Worm (Caenorhabditis elegans) whole organism, L2 larva: ENCODE results near the gene D2024.18.

ENCODE experiments used
- C34F6.9 ChIP-seq: fragments of 150-350 bp; optimal IDR thresholded peaks from 2 replicates; lab custom pipeline; 2014; ENCODE audit warnings: missing biosample characterization, missing genetic modification characterization
- F13H6.1 ChIP-seq: sonication (generic microtip); optimal IDR thresholded peaks from 2 replicates; lab custom pipeline; 2016; ENCODE audit warnings: missing genetic modification characterization, missing compliant biosample characterization
- R02D3.7 ChIP-seq: fragments of 150-350 bp; optimal IDR thresholded peaks from 2 replicates; lab custom pipeline; 2014; ENCODE audit warnings: missing biosample characterization, missing genetic modification characterization
- Y55F3AM.14 ChIP-seq: fragments of 200-800 bp; sonication (Bioruptor generic); optimal IDR thresholded peaks from 2 replicates; lab custom pipeline; 2018; ENCODE audit warnings: mild to moderate bottlenecking, missing genetic modification characterization, missing compliant biosample characterization
- ZK546.5 ChIP-seq: sonication (generic microtip); optimal IDR thresholded peaks from 2 replicates; lab custom pipeline; 2017; ENCODE audit warnings: missing biosample characterization, missing genetic modification characterization
- alr-1 ChIP-seq: fragments of 150-350 bp; optimal IDR thresholded peaks from 2 replicates; lab custom pipeline; 2014; ENCODE audit warnings: missing biosample characterization, missing genetic modification characterization
- aly-2 ChIP-seq: fragments of 150-350 bp; optimal IDR thresholded peaks from 2 replicates; lab custom pipeline; 2014; ENCODE audit warnings: missing biosample characterization, missing genetic modification characterization
- ceh-16 ChIP-seq: fragments of 150-350 bp; optimal IDR thresholded peaks from 2 replicates; lab custom pipeline; 2014; ENCODE audit warnings: missing biosample characterization, missing genetic modification characterization
- ceh-82 ChIP-seq: fragments of 150-350 bp; optimal IDR thresholded peaks from 2 replicates; lab custom pipeline; 2014; ENCODE audit warnings: missing biosample characterization, missing genetic modification characterization
- crh-2 ChIP-seq: sonication (generic microtip); optimal IDR thresholded peaks from 2 replicates; lab custom pipeline; 2017; ENCODE audit warnings: missing biosample characterization, missing genetic modification characterization
- egl-27 ChIP-seq: sonication (generic microtip); optimal IDR thresholded peaks from 3 replicates; lab custom pipeline; 2017; ENCODE audit warnings: missing biosample characterization, missing genetic modification reagents, missing genetic modification characterization
- elt-1 ChIP-seq: fragments of 150-350 bp; optimal IDR thresholded peaks from 2 replicates; lab custom pipeline; 2014; ENCODE audit warnings: missing biosample characterization, missing genetic modification characterization
- elt-3 ChIP-seq: sonication (generic microtip); optimal IDR thresholded peaks from 2 replicates; lab custom pipeline; 2017; ENCODE audit warnings: missing biosample characterization, missing genetic modification characterization
- fos-1 ChIP-seq: fragments of 150-350 bp; optimal IDR thresholded peaks from 2 replicates; lab custom pipeline; 2014; ENCODE audit warnings: missing biosample characterization, missing genetic modification characterization
- gmeb-1 ChIP-seq: fragments of 150-350 bp; optimal IDR thresholded peaks from 2 replicates; lab custom pipeline; 2014; ENCODE audit warnings: missing biosample characterization, missing genetic modification characterization
- lin-11 ChIP-seq: fragments of 150-350 bp; sonication (generic microtip); optimal IDR thresholded peaks from 2 replicates; lab custom pipeline; 2014; ENCODE audit warnings: missing biosample characterization, missing genetic modification characterization, inconsistent platforms, mixed read lengths
- lin-13 ChIP-seq: fragments of 150-350 bp; optimal IDR thresholded peaks from 2 replicates; lab custom pipeline; 2014; ENCODE audit warnings: missing biosample characterization, missing genetic modification reagents, missing genetic modification characterization
- lin-39 ChIP-seq: fragments of 150-350 bp; optimal IDR thresholded peaks from 2 replicates; lab custom pipeline; 2014; ENCODE audit warnings: missing biosample characterization, missing genetic modification reagents, missing genetic modification characterization
- lsy-2 ChIP-seq, 2 experiments: fragments of 150-350 bp in 1 of 2; sonication (generic microtip) in 1 of 2; optimal IDR thresholded peaks; 2 replicates each; lab custom pipeline; 2014 to 2017; ENCODE audit warnings: missing biosample characterization in 2 of 2, missing genetic modification characterization in 2 of 2
- mab-5 ChIP-seq: fragments of 150-350 bp; optimal IDR thresholded peaks from 2 replicates; lab custom pipeline; 2014; ENCODE audit warnings: missing biosample characterization, missing genetic modification characterization
- mbf-1 ChIP-seq: sonication (generic microtip); optimal IDR thresholded peaks from 2 replicates; lab custom pipeline; 2017; ENCODE audit warnings: missing biosample characterization, missing genetic modification characterization
- mdl-1 ChIP-seq, 2 experiments: fragments of 150-350 bp in 1 of 2; sonication (generic microtip) in 1 of 2; optimal IDR thresholded peaks; 2 replicates each; lab custom pipeline; 2017; ENCODE audit warnings: missing biosample characterization in 2 of 2, missing genetic modification characterization in 2 of 2
- nhr-11 ChIP-seq: fragments of 150-350 bp; optimal IDR thresholded peaks from 2 replicates; lab custom pipeline; 2014; ENCODE audit warnings: missing biosample characterization, missing genetic modification characterization
- nhr-12 ChIP-seq: fragments of 150-350 bp; optimal IDR thresholded peaks from 2 replicates; lab custom pipeline; 2014; ENCODE audit warnings: missing biosample characterization, missing genetic modification characterization
- nhr-23 ChIP-seq: fragments of 150-350 bp; optimal IDR thresholded peaks from 2 replicates; lab custom pipeline; 2014; ENCODE audit warnings: missing biosample characterization, missing genetic modification reagents, missing genetic modification characterization
- nhr-25 ChIP-seq: fragments of 150-350 bp; sonication (generic microtip); optimal IDR thresholded peaks from 3 replicates; lab custom pipeline; 2014; ENCODE audit warnings: missing biosample characterization, missing genetic modification characterization
- nhr-6 ChIP-seq: fragments of 150-350 bp; optimal IDR thresholded peaks from 2 replicates; lab custom pipeline; 2014; ENCODE audit warnings: missing biosample characterization, missing genetic modification characterization
- nhr-77 ChIP-seq: fragments of 150-350 bp; optimal IDR thresholded peaks from 2 replicates; lab custom pipeline; 2014; ENCODE audit warnings: missing biosample characterization, missing genetic modification characterization
- sem-4 ChIP-seq: fragments of 150-350 bp; optimal IDR thresholded peaks from 2 replicates; lab custom pipeline; 2014; ENCODE audit warnings: missing biosample characterization, missing genetic modification reagents, missing genetic modification characterization
- skn-1 ChIP-seq: sonication (generic microtip); optimal IDR thresholded peaks from 2 replicates; lab custom pipeline; 2017; ENCODE audit warnings: missing biosample characterization, missing genetic modification characterization
- sma-3 ChIP-seq: sonication (generic microtip); optimal IDR thresholded peaks from 2 replicates; lab custom pipeline; 2016; ENCODE audit warnings: missing genetic modification reagents, missing genetic modification characterization, missing compliant biosample characterization
- sma-9 ChIP-seq, 2 experiments: fragments of 150-350 bp in 1 of 2; sonication (generic microtip) in 1 of 2; optimal IDR thresholded peaks; 2 replicates each; lab custom pipeline; 2014 to 2016; ENCODE audit warnings: missing genetic modification characterization in 2 of 2, mild to moderate bottlenecking in 1 of 2, missing biosample characterization in 1 of 2, missing compliant biosample characterization in 1 of 2, missing genetic modification reagents in 1 of 2, moderate library complexity in 1 of 2
- snpc-4 ChIP-seq: fragments of 150-350 bp; optimal IDR thresholded peaks from 2 replicates; lab custom pipeline; 2014; ENCODE audit warnings: missing biosample characterization, missing genetic modification characterization
- unc-55 ChIP-seq: fragments of 150-350 bp; sonication (generic microtip); optimal IDR thresholded peaks from 3 replicates; lab custom pipeline; 2014; ENCODE audit warnings: missing biosample characterization, missing genetic modification reagents, missing genetic modification characterization
- unc-62 ChIP-seq: fragments of 150-350 bp; optimal IDR thresholded peaks from 2 replicates; lab custom pipeline; 2014; ENCODE audit warnings: missing biosample characterization, missing genetic modification reagents, missing genetic modification characterization
- zag-1 ChIP-seq: fragments of 150-350 bp; optimal IDR thresholded peaks from 2 replicates; lab custom pipeline; 2014; ENCODE audit warnings: missing biosample characterization, missing genetic modification characterization
- ztf-1 ChIP-seq: fragments of 200-800 bp; sonication (Bioruptor generic); conservative IDR thresholded peaks from 2 replicates; pipeline ENCODE4 v1.3.6; 2022; ENCODE audit warnings: missing genetic modification characterization, missing compliant biosample characterization
- ztf-4 ChIP-seq: fragments of 150-350 bp; optimal IDR thresholded peaks from 2 replicates; lab custom pipeline; 2014; ENCODE audit warnings: missing biosample characterization, missing genetic modification characterization

Gene D2024.18

DNA sequence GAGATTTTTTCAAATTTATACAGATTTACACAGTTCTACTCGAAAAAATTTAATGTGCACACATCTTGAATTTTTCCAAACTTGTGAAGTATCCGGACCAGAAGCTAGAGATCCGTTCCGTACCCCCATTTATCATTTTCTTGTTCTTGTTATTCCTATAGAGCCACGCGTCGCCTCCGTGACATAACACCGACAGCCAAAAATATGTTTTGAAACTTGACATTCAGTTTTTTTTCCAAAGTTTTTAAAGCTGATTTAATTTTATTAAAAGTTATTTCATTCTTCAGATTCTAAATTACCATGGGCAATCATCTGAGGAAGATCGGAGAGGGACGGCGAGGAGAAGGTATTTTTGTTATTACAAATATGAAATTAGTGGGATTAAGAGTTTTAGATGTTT, at the start of gene D2024.18:
TSS of gene D2024.18 (plus strand) at position 301 of the 400 bp plus-strand sequence.
- TF ChIP-seq lin-13 (GFP tag; lab: Kevin White, UChicago), result no peak
- TF ChIP-seq nhr-25 (tag; lab: Kevin White, UChicago), result no peak
- TF ChIP-seq egl-27, result no peak
- no peak for TF ChIP-seq unc-62 (GFP tag; lab: Kevin White, UChicago)
- no peak for TF ChIP-seq R02D3.7 (tag; lab: Kevin White, UChicago)
- TF ChIP-seq ceh-16 (tag; lab: Kevin White, UChicago), result no peak
- TF ChIP-seq Y55F3AM.14 (GFP tag; lab: Kevin White, UChicago), result no peak
- TF ChIP-seq zag-1 (tag; lab: Kevin White, UChicago), result no peak
- no peak for TF ChIP-seq gmeb-1
- no peak for TF ChIP-seq elt-1 (tag; lab: Kevin White, UChicago)
- TF ChIP-seq nhr-11 (tag; lab: Kevin White, UChicago), result no peak
- no peak for TF ChIP-seq skn-1

DNA sequence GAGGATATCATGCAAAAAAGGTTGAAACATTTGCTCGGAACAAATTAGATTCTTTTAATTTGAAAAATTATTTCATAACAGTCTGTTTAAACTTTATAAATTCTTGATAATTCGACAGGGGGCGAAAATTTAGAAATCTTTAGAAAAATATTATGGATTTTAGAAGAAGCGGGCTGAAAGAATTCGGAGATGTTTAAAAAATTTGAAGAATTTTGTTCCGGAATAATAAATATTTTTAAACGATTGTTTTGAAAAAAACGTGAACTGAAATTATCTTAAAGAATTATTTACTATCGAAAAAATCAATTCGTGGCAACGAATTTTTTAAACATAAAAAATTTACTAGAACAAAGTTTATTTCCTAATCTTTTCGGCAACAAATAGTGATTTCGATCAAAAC, 46.6 kb upstream of the D2024.18 start, which contains the start of gene R13A1.3:
TSS of gene R13A1.3 (plus strand) at position 301 of the 400 bp plus-strand sequence.
- TF ChIP-seq alr-1 (no peak), lin-39 (tag; lab: Kevin White, UChicago) (no peak), F13H6.1 (tag; lab: Kevin White, UChicago) (no peak), fos-1 (no peak), R02D3.7 (tag; lab: Kevin White, UChicago) (no peak), nhr-6 (no peak), C34F6.9 (no peak), elt-3 (no peak), crh-2 (tag; lab: Kevin White, UChicago) (no peak), snpc-4 (no peak), nhr-11 (tag; lab: Kevin White, UChicago) (no peak), nhr-77 (tag; lab: Kevin White, UChicago) (no peak), skn-1 (no peak)

DNA sequence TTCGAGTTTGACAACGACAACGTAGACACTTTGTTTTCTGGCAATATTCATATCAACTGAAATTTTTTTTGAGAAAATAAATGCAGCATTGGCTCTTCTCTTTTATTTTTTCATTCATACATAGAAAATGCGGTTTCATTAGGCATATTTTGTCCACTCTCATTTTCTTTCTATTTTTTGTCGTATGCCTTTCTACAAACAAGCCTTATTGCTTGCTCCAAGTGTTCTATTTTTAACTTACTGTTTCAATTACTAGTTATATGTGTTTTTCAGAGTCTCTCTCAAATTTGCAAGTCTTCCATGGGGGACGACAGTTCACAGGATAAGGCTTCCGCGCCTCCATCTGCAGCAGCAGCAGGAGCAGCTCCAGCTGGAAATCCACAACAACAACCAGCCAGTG, 44.3 kb upstream of the D2024.18 start, which contains the start of gene kcc-1:
TSS of gene kcc-1 (plus strand) at position 301 of the 400 bp plus-strand sequence.
- TF ChIP-seq skn-1, result no peak
- TF ChIP-seq ceh-16 (tag; lab: Kevin White, UChicago), result no peak
- no peak for TF ChIP-seq elt-3
- TF ChIP-seq R02D3.7 (tag; lab: Kevin White, UChicago), result no peak
- TF ChIP-seq ztf-1 (GFP tag; lab: Robert Waterston, UW), result no peak
- no peak for TF ChIP-seq lsy-2 (tag; optimal IDR thresholded peaks at IDR 0.05; lab: Kevin White, UChicago)
- TF ChIP-seq unc-55, result no peak
- TF ChIP-seq sma-3 (GFP tag; lab: Kevin White, UChicago), result no peak
- TF ChIP-seq nhr-23, result no peak
- no peak for TF ChIP-seq mdl-1 (tag; optimal IDR thresholded peaks at IDR 0.05; lab: Kevin White, UChicago)
- no peak for TF ChIP-seq ZK546.5 (tag; lab: Kevin White, UChicago)
- TF ChIP-seq sem-4 (tag; lab: Kevin White, UChicago), result no peak
- TF ChIP-seq C34F6.9, result no peak

DNA sequence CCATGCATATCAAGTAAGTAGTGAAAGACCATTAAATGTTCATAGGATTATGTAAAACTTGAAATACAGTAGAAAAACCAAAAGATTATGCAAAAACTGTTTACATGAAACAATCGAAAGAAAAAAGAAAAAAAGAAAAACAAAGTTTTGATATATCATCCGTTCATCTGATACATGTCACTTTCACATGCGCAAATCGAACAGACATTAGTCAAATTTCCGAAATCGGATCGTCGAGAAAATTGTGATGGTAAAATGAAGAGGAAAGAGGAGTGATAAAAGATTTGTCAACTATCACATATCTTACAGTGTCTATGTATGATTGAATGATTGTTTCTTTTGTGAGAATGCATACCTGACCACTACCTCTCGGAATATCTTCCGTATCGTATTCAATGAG, 41.3 kb upstream of the D2024.18 start:
- no peak for TF ChIP-seq zag-1 (tag; lab: Kevin White, UChicago)
- no peak for TF ChIP-seq nhr-23
- no peak for TF ChIP-seq unc-55
- no peak for TF ChIP-seq ztf-4 (tag; lab: Kevin White, UChicago)
- TF ChIP-seq mbf-1, result no peak
- no peak for TF ChIP-seq alr-1
- TF ChIP-seq elt-1 (tag; lab: Kevin White, UChicago), result no peak
- TF ChIP-seq snpc-4, result no peak
- no peak for TF ChIP-seq mab-5 (tag; lab: Kevin White, UChicago)
- TF ChIP-seq gmeb-1, result no peak
- TF ChIP-seq, all 48 proteins: peak for 0

DNA sequence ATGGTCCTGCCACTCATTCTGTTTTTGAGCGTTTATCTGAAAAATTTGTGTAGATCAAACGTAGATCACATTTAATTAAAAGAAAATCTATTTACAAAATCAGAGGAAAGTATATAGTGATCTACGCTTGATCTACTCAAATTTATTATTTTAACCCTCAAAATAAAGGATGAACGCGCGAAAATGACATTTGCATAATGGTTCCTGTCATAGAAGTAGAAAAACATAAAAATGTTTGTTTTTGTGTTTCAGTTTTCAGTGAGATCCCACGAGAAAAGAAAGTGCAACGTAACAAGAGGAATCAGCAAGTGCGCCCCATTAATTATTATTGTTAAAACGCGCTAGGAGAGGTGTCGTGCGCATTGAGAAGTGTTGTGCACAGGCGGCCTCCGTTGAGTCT, 38.9 kb upstream of the D2024.18 start:
- TF ChIP-seq Y55F3AM.14 (GFP tag; lab: Kevin White, UChicago), result no peak
- TF ChIP-seq R02D3.7 (tag; lab: Kevin White, UChicago), result no peak
- no peak for TF ChIP-seq nhr-25 (tag; lab: Kevin White, UChicago)
- TF ChIP-seq gmeb-1, result no peak
- no peak for TF ChIP-seq sem-4 (tag; lab: Kevin White, UChicago)
- no peak for TF ChIP-seq nhr-77 (tag; lab: Kevin White, UChicago)
- no peak for TF ChIP-seq unc-55
- TF ChIP-seq ZK546.5 (tag; lab: Kevin White, UChicago), result no peak
- no peak for TF ChIP-seq nhr-12 (tag; lab: Kevin White, UChicago)
- TF ChIP-seq ceh-16 (tag; lab: Kevin White, UChicago), result no peak
- no peak for TF ChIP-seq sma-9 (GFP tag; optimal IDR thresholded peaks at IDR 0.05; lab: Kevin White, UChicago)
- TF ChIP-seq sma-9 (tag; optimal IDR thresholded peaks at IDR 0.05; lab: Kevin White, UChicago), result no peak
- TF ChIP-seq nhr-11 (tag; lab: Kevin White, UChicago), result no peak
- TF ChIP-seq F13H6.1 (tag; lab: Kevin White, UChicago), result no peak
- no peak for TF ChIP-seq lin-11 (tag; lab: Kevin White, UChicago)
- no peak for TF ChIP-seq ceh-82 (tag; lab: Kevin White, UChicago)
- TF ChIP-seq aly-2 (tag; lab: Kevin White, UChicago), result no peak
